Fruit fly (Drosophila melanogaster) whole organism, embryonic: ENCODE data around the gene Cp16.

Experiments used
- Aef1 ChIP-seq: fragments of 200-800 bp; sonication (Bioruptor generic); IDR thresholded peaks from 3 replicates; pipeline ENCODE4 v1.3.6; 2022; ENCODE audit warnings: missing biosample characterization, missing genetic modification characterization
- C15 ChIP-seq: fragments of 200-800 bp; sonication (Bioruptor generic); IDR thresholded peaks from 3 replicates; pipeline ENCODE4 v1.3.6; 2022; ENCODE audit warnings: missing biosample characterization, missing genetic modification characterization
- CG10565 ChIP-seq: fragments of 200-800 bp; sonication (Bioruptor generic); optimal IDR thresholded peaks from 3 replicates; lab custom pipeline; 2016; ENCODE audit warnings: missing biosample characterization, mild to moderate bottlenecking, missing genetic modification characterization
- CG10979 ChIP-seq: fragments of 200-800 bp; sonication (Bioruptor generic); optimal IDR thresholded peaks from 2 replicates; lab custom pipeline; 2018; ENCODE audit warnings: missing biosample characterization, mild to moderate bottlenecking, missing genetic modification characterization, moderate library complexity
- CG12155 ChIP-seq: fragments of 200-800 bp; sonication (Bioruptor generic); optimal IDR thresholded peaks from 3 replicates; lab custom pipeline; 2016; ENCODE audit warnings: missing biosample characterization, missing genetic modification characterization
- CG12744 ChIP-seq: fragments of 200-800 bp; sonication (Bioruptor generic); optimal IDR thresholded peaks from 2 replicates; lab custom pipeline; 2016; ENCODE audit warnings: missing biosample characterization, missing genetic modification characterization
- CG14441 ChIP-seq: fragments of 200-800 bp; sonication (Bioruptor generic); IDR thresholded peaks from 2 replicates; pipeline ENCODE4 v1.3.6; 2022; ENCODE audit warnings: missing biosample characterization, missing genetic modification characterization
- CG14710 ChIP-seq: fragments of 200-800 bp; sonication (Bioruptor generic); optimal IDR thresholded peaks from 3 replicates; lab custom pipeline; 2019; ENCODE audit warnings: missing biosample characterization, mild to moderate bottlenecking, missing genetic modification characterization, moderate library complexity
- CG15479 ChIP-seq: fragments of 200-800 bp; sonication (Bioruptor generic); optimal IDR thresholded peaks from 3 replicates; lab custom pipeline; 2019; ENCODE audit warnings: missing biosample characterization, mild to moderate bottlenecking, missing genetic modification characterization, moderate library complexity
- CG2678 ChIP-seq: fragments of 200-800 bp; sonication (Bioruptor generic); optimal IDR thresholded peaks from 3 replicates; lab custom pipeline; 2019; ENCODE audit warnings: missing biosample characterization, mild to moderate bottlenecking, missing genetic modification characterization, moderate library complexity
- CG4282 ChIP-seq: fragments of 200-800 bp; sonication (Bioruptor generic); optimal IDR thresholded peaks from 2 replicates; lab custom pipeline; 2016; ENCODE audit warnings: missing biosample characterization, missing genetic modification characterization
- CG5953 ChIP-seq: fragments of 200-800 bp; sonication (Bioruptor generic); IDR thresholded peaks from 2 replicates; pipeline ENCODE4 v1.3.6; 2022; ENCODE audit warnings: missing biosample characterization, missing genetic modification characterization
- CG6654 ChIP-seq: fragments of 200-800 bp; sonication (Bioruptor generic); optimal IDR thresholded peaks from 2 replicates; lab custom pipeline; 2017; ENCODE audit warnings: missing biosample characterization, mild to moderate bottlenecking, missing genetic modification characterization
- CG6689 ChIP-seq: fragments of 200-800 bp; sonication (Bioruptor generic); IDR thresholded peaks from 2 replicates; pipeline ENCODE4 v1.3.6; 2022; ENCODE audit warnings: missing biosample characterization, missing genetic modification characterization
- CG7271 ChIP-seq: fragments of 200-800 bp; sonication (Bioruptor generic); optimal IDR thresholded peaks from 2 replicates; lab custom pipeline; 2018; ENCODE audit warnings: missing biosample characterization, mild to moderate bottlenecking, missing genetic modification characterization, moderate library complexity
- CG7357 ChIP-seq: fragments of 200-800 bp; sonication (Bioruptor generic); IDR thresholded peaks from 3 replicates; pipeline ENCODE4 v1.3.6; 2022; ENCODE audit warnings: missing biosample characterization, missing genetic modification characterization
- CG7987 ChIP-seq: fragments of 200-800 bp; sonication (Bioruptor generic); optimal IDR thresholded peaks from 2 replicates; lab custom pipeline; 2018; ENCODE audit warnings: missing biosample characterization, mild to moderate bottlenecking, missing genetic modification characterization, moderate library complexity
- CG8478 ChIP-seq: fragments of >200 bp; optimal IDR thresholded peaks from 2 replicates; lab custom pipeline; 2018
- CG8765 ChIP-seq: fragments of 200-800 bp; sonication (Bioruptor generic); IDR thresholded peaks from 2 replicates; pipeline ENCODE4 v1.3.6; 2022; ENCODE audit warnings: missing biosample characterization, missing genetic modification characterization
- CG9437 ChIP-seq: fragments of 200-800 bp; sonication (Bioruptor generic); optimal IDR thresholded peaks from 2 replicates; lab custom pipeline; 2018; ENCODE audit warnings: missing biosample characterization, mild to moderate bottlenecking, missing genetic modification characterization
- CTCF ChIP-seq: fragments of 200-800 bp; sonication (Bioruptor generic); optimal IDR thresholded peaks from 2 replicates; lab custom pipeline; 2017; ENCODE audit warnings: missing biosample characterization, mild to moderate bottlenecking, missing genetic modification characterization, moderate library complexity
- CrebB ChIP-seq: fragments of 200-800 bp; sonication (Bioruptor generic); optimal IDR thresholded peaks from 3 replicates; lab custom pipeline; 2018; ENCODE audit warnings: missing biosample characterization, mild to moderate bottlenecking, missing genetic modification characterization
- Doc3 ChIP-seq: fragments of 200-800 bp; sonication (Bioruptor generic); IDR thresholded peaks from 3 replicates; pipeline ENCODE4 v1.3.6; 2022; ENCODE audit warnings: missing biosample characterization, missing genetic modification characterization; ENCODE audit not compliant: partially characterized antibody
- ERR ChIP-seq: fragments of 200-800 bp; sonication (Bioruptor generic); optimal IDR thresholded peaks from 2 replicates; lab custom pipeline; 2016; ENCODE audit warnings: missing biosample characterization, missing genetic modification characterization
- Ets65A ChIP-seq: fragments of 200-800 bp; sonication (Bioruptor generic); peaks from one replicate; lab custom pipeline; 2016; ENCODE audit warnings: missing biosample characterization, missing genetic modification characterization
- Ets97D ChIP-seq: fragments of 200-800 bp; sonication (Bioruptor generic); optimal IDR thresholded peaks from 3 replicates; lab custom pipeline; 2016; ENCODE audit warnings: missing biosample characterization, missing genetic modification characterization
- Gsc ChIP-seq: fragments of 200-800 bp; sonication (Bioruptor generic); IDR thresholded peaks from 2 replicates; pipeline ENCODE4 v1.3.6; 2022; ENCODE audit warnings: missing biosample characterization, missing genetic modification characterization
- H2.0 ChIP-seq: fragments of 200-800 bp; sonication (Bioruptor generic); IDR thresholded peaks from 2 replicates; pipeline ENCODE4 v1.3.6; 2022; ENCODE audit warnings: missing biosample characterization, missing genetic modification characterization
- Hr51 ChIP-seq, 2 experiments: fragments of 200-800 bp; sonication (Bioruptor generic); optimal IDR thresholded peaks; 2 replicates in 1 of 2; 3 replicates in 1 of 2; lab custom pipeline; 2016 to 2018; ENCODE audit warnings: missing biosample characterization in 2 of 2, missing genetic modification characterization in 2 of 2, mild to moderate bottlenecking in 1 of 2, moderate library complexity in 1 of 2
- Oli ChIP-seq: fragments of 200-800 bp; sonication (Bioruptor generic); optimal IDR thresholded peaks from 2 replicates; lab custom pipeline; 2018; ENCODE audit warnings: missing biosample characterization, mild to moderate bottlenecking, missing genetic modification characterization, moderate library complexity
- Ravus ChIP-seq: fragments of 200-800 bp; sonication (Bioruptor generic); IDR thresholded peaks from 2 replicates; pipeline ENCODE4 v1.3.6; 2022; ENCODE audit warnings: missing biosample characterization, missing genetic modification characterization
- Side ChIP-seq: fragments of 200-800 bp; sonication (Bioruptor generic); optimal IDR thresholded peaks from 2 replicates; lab custom pipeline; 2016; ENCODE audit warnings: missing biosample characterization, missing genetic modification characterization
- Six4 ChIP-seq: fragments of 200-800 bp; sonication (Bioruptor generic); optimal IDR thresholded peaks from 2 replicates; lab custom pipeline; 2016; ENCODE audit warnings: missing biosample characterization, missing genetic modification characterization
- Xbp1 ChIP-seq: fragments of 200-800 bp; sonication (Bioruptor generic); optimal IDR thresholded peaks from 3 replicates; lab custom pipeline; 2016; ENCODE audit warnings: missing biosample characterization, mild to moderate bottlenecking, missing genetic modification characterization
- bowl ChIP-seq: fragments of 200-800 bp; sonication (Bioruptor generic); IDR thresholded peaks from 2 replicates; pipeline ENCODE4 v1.3.6; 2022; ENCODE audit warnings: missing biosample characterization, missing genetic modification characterization
- chn ChIP-seq: fragments of 200-800 bp; sonication (Bioruptor generic); optimal IDR thresholded peaks from 2 replicates; lab custom pipeline; 2016; ENCODE audit warnings: missing biosample characterization, missing genetic modification characterization
- emc ChIP-seq: fragments of 200-800 bp; sonication (Bioruptor generic); optimal IDR thresholded peaks from 2 replicates; lab custom pipeline; 2016; ENCODE audit warnings: missing biosample characterization, missing genetic modification characterization
- esg ChIP-seq: fragments of 200-800 bp; sonication (Bioruptor generic); conservative IDR thresholded peaks from 2 replicates; pipeline ENCODE4 v1.3.6; 2022; ENCODE audit warnings: missing biosample characterization, missing genetic modification characterization
- fd96Cb ChIP-seq: fragments of 200-800 bp; sonication (Bioruptor generic); optimal IDR thresholded peaks from 2 replicates; lab custom pipeline; 2018; ENCODE audit warnings: missing biosample characterization, mild to moderate bottlenecking, missing genetic modification characterization, moderate library complexity
- gem ChIP-seq: fragments of 200-800 bp; sonication (Bioruptor generic); optimal IDR thresholded peaks from 2 replicates; lab custom pipeline; 2019; ENCODE audit warnings: missing biosample characterization, mild to moderate bottlenecking, missing genetic modification characterization, moderate library complexity
- hbn ChIP-seq: fragments of 200-800 bp; sonication (Bioruptor generic); IDR thresholded peaks from 2 replicates; pipeline ENCODE4 v1.3.6; 2022; ENCODE audit warnings: missing biosample characterization, missing genetic modification characterization; ENCODE audit not compliant: partially characterized antibody
- her ChIP-seq: fragments of 200-800 bp; sonication (Bioruptor generic); optimal IDR thresholded peaks from 2 replicates; lab custom pipeline; 2016; ENCODE audit warnings: missing biosample characterization, missing genetic modification characterization
- ken ChIP-seq: fragments of 200-800 bp; sonication (Bioruptor generic); IDR thresholded peaks from 3 replicates; pipeline ENCODE4 v1.3.6; 2022; ENCODE audit warnings: missing biosample characterization, missing genetic modification characterization
- lilli ChIP-seq: fragments of 200-800 bp; sonication (Bioruptor generic); optimal IDR thresholded peaks from 3 replicates; lab custom pipeline; 2016; ENCODE audit warnings: missing biosample characterization, missing genetic modification characterization
- nerfin-1 ChIP-seq: fragments of 200-800 bp; sonication (Bioruptor generic); optimal IDR thresholded peaks from 3 replicates; lab custom pipeline; 2019; ENCODE audit warnings: missing biosample characterization, mild to moderate bottlenecking, missing genetic modification characterization, moderate library complexity
- otp ChIP-seq: fragments of 200-800 bp; sonication (Bioruptor generic); IDR thresholded peaks from 3 replicates; pipeline ENCODE4, ENCODE4 v1.3.6; 2022; ENCODE audit warnings: missing biosample characterization, missing genetic modification characterization
- stwl ChIP-seq: fragments of 200-800 bp; sonication (Bioruptor generic); optimal IDR thresholded peaks from 3 replicates; lab custom pipeline; 2018; ENCODE audit warnings: missing biosample characterization, mild to moderate bottlenecking, missing genetic modification characterization, moderate library complexity
- unc-4 ChIP-seq: fragments of 200-800 bp; sonication (Bioruptor generic); IDR thresholded peaks from 2 replicates; pipeline ENCODE4 v1.3.6; 2022; ENCODE audit warnings: missing biosample characterization, missing genetic modification characterization; ENCODE audit not compliant: partially characterized antibody
- vnd ChIP-seq: fragments of 200-800 bp; sonication (Bioruptor generic); IDR thresholded peaks from 3 replicates; pipeline ENCODE4 v1.3.6; 2022; ENCODE audit warnings: missing biosample characterization, missing genetic modification characterization; ENCODE audit not compliant: partially characterized antibody
- wek ChIP-seq: fragments of 200-800 bp; sonication (Bioruptor generic); optimal IDR thresholded peaks from 3 replicates; lab custom pipeline; 2018; ENCODE audit warnings: missing biosample characterization, mild to moderate bottlenecking, missing genetic modification characterization, moderate library complexity

Cp16 gene

DNA sequence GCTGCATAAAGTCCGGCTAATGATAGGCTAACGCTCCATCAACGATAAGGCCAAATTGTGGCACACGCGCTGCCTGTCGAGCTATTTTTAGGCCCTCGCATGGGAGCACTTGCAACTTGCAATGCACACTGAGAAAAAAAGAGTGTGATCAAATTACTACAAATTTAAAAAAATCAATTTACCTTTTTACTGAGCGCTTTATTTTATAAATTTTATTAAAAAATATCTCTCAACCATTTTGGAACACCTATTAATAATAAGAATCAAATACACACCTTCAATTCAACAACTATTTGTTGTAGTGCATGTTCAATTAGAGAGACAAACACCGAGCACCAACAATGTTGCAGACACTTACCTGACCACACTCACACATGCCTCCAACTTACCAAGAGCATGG lies 33.7 kb downstream of the Cp16 start (continued):
- no peak for TF ChIP-seq hbn (GFP tag; lab: Robert Waterston, UW)
- TF ChIP-seq fd96Cb (tag; lab: Kevin White, UChicago), result no peak
- TF ChIP-seq nerfin-1, result no peak
- no peak for TF ChIP-seq Six4
- no peak; the same call in 1 of the 2 replicates for TF ChIP-seq CG6689 (GFP tag; lab: Robert Waterston, UW)
- TF ChIP-seq CG14441 (GFP tag; lab: Robert Waterston, UW), result peak; percentile 42; the same call in 1 of the 2 replicates
- TF ChIP-seq emc (GFP tag; lab: Kevin White, UChicago), result no peak

- TF ChIP-seq CG14710 (tag; lab: Kevin White, UChicago) (peak; percentile 97), ERR (GFP tag; lab: Kevin White, UChicago) (peak; percentile 91), CG4282 (GFP tag; lab: Kevin White, UChicago) (peak; percentile 97), CG9437 (GFP tag; lab: Kevin White, UChicago) (peak; percentile 100), Side (GFP tag; lab: Kevin White, UChicago) (peak; percentile 96), CG2678 (tag; lab: Kevin White, UChicago) (peak; percentile 95), C15 (peak; percentile 94), Ets65A (peak; percentile 95), CG15479 (GFP tag; lab: Kevin White, UChicago) (no peak), vnd (peak; percentile 75), CG7271 (peak; percentile 18), CG7987 (peak; percentile 87), Oli (tag; lab: Kevin White, UChicago) (peak; percentile 100), chn (peak; percentile 98), Aef1 (GFP tag; lab: Robert Waterston, UW) (peak; percentile 98), CG10565 (GFP tag; lab: Kevin White, UChicago) (peak; percentile 94), CG10979 (tag; lab: Kevin White, UChicago) (peak; percentile 98), gem (tag; lab: Kevin White, UChicago) (peak; percentile 99), otp (GFP tag; lab: Robert Waterston, UW) (peak; percentile 94), Doc3 (0 out of 3 replicates have a peak, but pooled peaks have one; percentile 31), Gsc (peak; percentile 96), Ravus (GFP tag; lab: Robert Waterston, UW) (peak; percentile 88), bowl (GFP tag; lab: Robert Waterston, UW) (peak; percentile 90), unc-4 (GFP tag; lab: Robert Waterston, UW) (0 out of 2 replicates have a peak, but pooled peaks have one; percentile 30), esg (GFP tag; lab: Robert Waterston, UW) (peak; percentile 99), CG8478 (no peak), her (GFP tag; lab: Kevin White, UChicago) (peak; percentile 94), CG7357 (GFP tag; lab: Robert Waterston, UW) (peak; percentile 96), CrebB (peak; percentile 96), Ets97D (GFP tag; lab: Kevin White, UChicago) (peak; percentile 73), lilli (GFP tag; lab: Kevin White, UChicago) (peak; percentile 99), stwl (tag; lab: Kevin White, UChicago) (peak; percentile 55), Hr51 (GFP tag; optimal IDR thresholded peaks at IDR 0.05; lab: Kevin White, UChicago) (peak; percentile 96 to 99), H2.0 (GFP tag; lab: Robert Waterston, UW) (peak; percentile 97), CG12155 (peak; percentile 97), CTCF (GFP tag; lab: Kevin White, UChicago) (peak; percentile 73), ken (GFP tag; lab: Robert Waterston, UW) (peak; percentile 98), CG5953 (GFP tag; lab: Robert Waterston, UW) (peak; percentile 96), CG12744 (GFP tag; lab: Kevin White, UChicago) (peak; percentile 97), Xbp1 (GFP tag; lab: Kevin White, UChicago) (peak; percentile 98), CG8765 (GFP tag; lab: Robert Waterston, UW) (peak; percentile 92), CG6654 (GFP tag; lab: Kevin White, UChicago) (peak; percentile 93), wek (GFP tag; lab: Kevin White, UChicago) (peak; percentile 90)
Observed at dm6 chr3L:8765969-8766538, 34.3 kb downstream of the Cp16 start.
